Worm (Caenorhabditis elegans) whole organism, L2 larva: ENCODE measurements around the gene F55C9.11.
"Not testable (repeated sequence)": the region's sequence is repeated elsewhere in the genome, so short reads cannot be mapped to it uniquely, and the experiment has no call there.

ENCODE experiments used
- aly-2 ChIP-seq: fragments of 150-350 bp; optimal IDR thresholded peaks from 2 replicates; lab custom pipeline; 2014; ENCODE audit warnings: missing biosample characterization, missing genetic modification characterization
- lin-13 ChIP-seq: fragments of 150-350 bp; optimal IDR thresholded peaks from 2 replicates; lab custom pipeline; 2014; ENCODE audit warnings: missing biosample characterization, missing genetic modification reagents, missing genetic modification characterization
- nhr-21 ChIP-seq: fragments of 150-350 bp; optimal IDR thresholded peaks from 2 replicates; lab custom pipeline; 2014; ENCODE audit warnings: missing biosample characterization, missing genetic modification characterization
- nhr-237 ChIP-seq: fragments of 150-350 bp; optimal IDR thresholded peaks from 2 replicates; lab custom pipeline; 2014; ENCODE audit warnings: missing biosample characterization, missing genetic modification characterization

DNA sequence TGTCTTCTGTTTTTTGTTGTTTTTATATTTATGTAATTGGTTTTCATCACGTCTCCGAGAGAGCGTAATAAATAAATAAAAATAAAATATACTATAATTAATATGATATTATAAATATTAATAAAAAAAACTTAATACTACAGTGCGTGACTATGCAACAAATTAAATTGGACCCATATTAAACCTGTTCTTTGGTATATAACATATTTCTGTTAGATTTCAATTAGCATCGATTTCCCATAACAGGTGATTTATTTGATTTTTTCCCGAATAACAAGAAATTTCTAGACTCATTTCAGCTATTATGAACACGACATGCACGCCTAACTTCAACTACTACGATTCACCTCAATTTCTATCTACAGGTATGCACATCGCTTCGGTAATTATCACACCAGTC lies 7.6 kb upstream of the F55C9.11 start, which contains the start of gene srh-208:
- not testable (repeated sequence) for TF ChIP-seq nhr-21; lin-13 (GFP tag; lab: Kevin White, UChicago); aly-2; nhr-237 (tag; lab: Kevin White, UChicago)
